Worm (Caenorhabditis elegans) whole organism, L4 larva: ENCODE data around the gene lnkn-1.

Experiments
- F10B5.3 ChIP-seq: sonication (generic microtip); optimal IDR thresholded peaks from 2 replicates; lab custom pipeline; 2016; ENCODE audit warnings: mild to moderate bottlenecking, missing genetic modification characterization, missing compliant biosample characterization
- F26F4.8 ChIP-seq: fragments of 200-800 bp; sonication (Bioruptor generic); conservative IDR thresholded peaks from 2 replicates; pipeline ENCODE4 v1.3.6; 2022; ENCODE audit warnings: missing genetic modification characterization, missing compliant biosample characterization
- T26A8.4 ChIP-seq: fragments of 200-800 bp; sonication (Bioruptor generic); IDR thresholded peaks from 2 replicates; pipeline ENCODE4 v1.3.6; 2022; ENCODE audit warnings: missing genetic modification characterization, missing compliant biosample characterization
- ZK337.2 ChIP-seq: fragments of 200-800 bp; sonication (Bioruptor generic); IDR thresholded peaks from 2 replicates; pipeline ENCODE4 v1.3.6; 2022; ENCODE audit warnings: missing genetic modification reagents, missing genetic modification characterization, missing compliant biosample characterization
- aha-1 ChIP-seq: fragments of 150-350 bp; peaks from one replicate; lab custom pipeline; 2014; ENCODE audit warnings: missing biosample characterization, missing genetic modification characterization
- arid-1 ChIP-seq: fragments of 200-800 bp; sonication (Bioruptor generic); conservative IDR thresholded peaks from 2 replicates; pipeline ENCODE4 v1.3.6; 2022; ENCODE audit warnings: missing genetic modification reagents, missing genetic modification characterization, missing compliant biosample characterization
- ces-1 ChIP-seq: fragments of 150-350 bp; sonication (generic microtip); optimal IDR thresholded peaks from 4 replicates; lab custom pipeline; 2014; ENCODE audit warnings: missing biosample characterization, missing genetic modification reagents, missing genetic modification characterization
- daf-8 ChIP-seq: fragments of 200-800 bp; sonication (Bioruptor generic); IDR thresholded peaks from 2 replicates; pipeline ENCODE4 v1.3.6; 2022; ENCODE audit warnings: missing genetic modification characterization, missing compliant biosample characterization
- dmd-6 ChIP-seq: fragments of 200-800 bp; sonication (Bioruptor generic); IDR thresholded peaks from 2 replicates; pipeline ENCODE4 v1.3.6; 2022; ENCODE audit warnings: missing genetic modification reagents, missing genetic modification characterization, missing compliant biosample characterization
- dmd-8 ChIP-seq: fragments of 200-800 bp; sonication (Bioruptor generic); IDR thresholded peaks from 2 replicates; pipeline ENCODE4 v1.3.6; 2022; ENCODE audit warnings: missing genetic modification characterization, missing compliant biosample characterization
- duxl-1 ChIP-seq: sonication (generic microtip); optimal IDR thresholded peaks from 2 replicates; lab custom pipeline; 2016; ENCODE audit warnings: mild to moderate bottlenecking, missing genetic modification characterization, moderate library complexity, missing compliant biosample characterization; ENCODE audit not compliant: poor library complexity
- egl-43 ChIP-seq: fragments of 200-800 bp; sonication (Bioruptor generic); IDR thresholded peaks from 2 replicates; pipeline ENCODE4 v1.3.6; 2022; ENCODE audit warnings: missing genetic modification reagents, missing genetic modification characterization, missing compliant biosample characterization
- fkh-10 ChIP-seq: fragments of 150-350 bp; optimal IDR thresholded peaks from 2 replicates; lab custom pipeline; 2014; ENCODE audit warnings: missing biosample characterization, missing genetic modification reagents, missing genetic modification characterization
- gei-8 ChIP-seq: fragments of 200-800 bp; sonication (Bioruptor generic); optimal IDR thresholded peaks from 2 replicates; lab custom pipeline; 2018; ENCODE audit warnings: mild to moderate bottlenecking, missing genetic modification characterization, missing compliant biosample characterization
- hif-1 ChIP-seq, 2 experiments: sonication (generic microtip); optimal IDR thresholded peaks; 2 replicates each; lab custom pipeline; 2016 to 2017; ENCODE audit warnings: missing compliant biosample characterization in 2 of 2, missing genetic modification characterization in 2 of 2, missing genetic modification reagents in 2 of 2, missing genotype in 2 of 2, mild to moderate bottlenecking in 1 of 2
- hlh-11 ChIP-seq: fragments of 200-800 bp; sonication (Bioruptor generic); optimal IDR thresholded peaks from 2 replicates; lab custom pipeline; 2018; ENCODE audit warnings: mild to moderate bottlenecking, missing genetic modification characterization, missing compliant biosample characterization
- hlh-30 ChIP-seq: sonication (generic microtip); optimal IDR thresholded peaks from 2 replicates; lab custom pipeline; 2017; ENCODE audit warnings: antibody characterized with exemption, mild to moderate bottlenecking, missing genetic modification characterization, missing compliant biosample characterization; ENCODE audit not compliant: insufficient read depth
- jun-1 ChIP-seq: fragments of 150-350 bp; optimal IDR thresholded peaks from 2 replicates; lab custom pipeline; 2014; ENCODE audit warnings: missing biosample characterization, missing genetic modification reagents, missing genetic modification characterization
- lim-7 ChIP-seq: fragments of 200-800 bp; sonication (Bioruptor generic); IDR thresholded peaks from 2 replicates; pipeline ENCODE4 v1.3.6; 2022; ENCODE audit warnings: missing genetic modification characterization, missing compliant biosample characterization
- lin-15B ChIP-seq: fragments of 150-350 bp; sonication (generic microtip); optimal IDR thresholded peaks from 3 replicates; lab custom pipeline; 2014; ENCODE audit warnings: missing biosample characterization, missing genetic modification characterization
- lin-29 ChIP-seq: fragments of 200-800 bp; sonication (Bioruptor generic); IDR thresholded peaks from 2 replicates; pipeline ENCODE4 v1.3.6; 2022; ENCODE audit warnings: missing genetic modification reagents, missing genetic modification characterization, missing compliant biosample characterization
- lsy-2 ChIP-seq, 2 experiments: fragments of 150-350 bp in 1 of 2; sonication (generic microtip) in 1 of 2; optimal IDR thresholded peaks; 2 replicates each; lab custom pipeline; 2014 to 2017; ENCODE audit warnings: missing biosample characterization in 2 of 2, missing genetic modification characterization in 2 of 2
- madf-9 ChIP-seq: fragments of 200-800 bp; sonication (Bioruptor generic); conservative IDR thresholded peaks from 2 replicates; pipeline ENCODE4 v1.3.6; 2022; ENCODE audit warnings: missing genetic modification reagents, missing genetic modification characterization, missing compliant biosample characterization
- mes-2 ChIP-seq: sonication (generic microtip); optimal IDR thresholded peaks from 2 replicates; lab custom pipeline; 2016; ENCODE audit warnings: missing genotype, mild to moderate bottlenecking, missing genetic modification characterization, missing compliant biosample characterization; ENCODE audit not compliant: poor library complexity, severe bottlenecking
- mxl-2 ChIP-seq: fragments of 200-800 bp; sonication (Bioruptor generic); conservative IDR thresholded peaks from 2 replicates; pipeline ENCODE4 v1.3.6; 2022; ENCODE audit warnings: missing genetic modification reagents, missing genetic modification characterization, missing compliant biosample characterization
- nhr-237 ChIP-seq: sonication (generic microtip); optimal IDR thresholded peaks from 2 replicates; lab custom pipeline; 2017; ENCODE audit warnings: missing biosample characterization, missing genetic modification characterization
- nhr-28 ChIP-seq: fragments of 150-350 bp; optimal IDR thresholded peaks from 2 replicates; lab custom pipeline; 2014; ENCODE audit warnings: missing biosample characterization, missing genetic modification characterization
- nhr-41 ChIP-seq: fragments of 200-800 bp; sonication (Bioruptor generic); IDR thresholded peaks from 2 replicates; pipeline ENCODE4 v1.3.6; 2022; ENCODE audit warnings: missing genetic modification reagents, missing genetic modification characterization, missing compliant biosample characterization
- nhr-48 ChIP-seq: sonication (generic microtip); optimal IDR thresholded peaks from 2 replicates; lab custom pipeline; 2016; ENCODE audit warnings: mild to moderate bottlenecking, missing genetic modification characterization, missing compliant biosample characterization
- php-3 ChIP-seq: fragments of 200-800 bp; sonication (Bioruptor generic); IDR thresholded peaks from 2 replicates; pipeline ENCODE4 v1.3.6; 2022; ENCODE audit warnings: missing genetic modification reagents, missing genetic modification characterization, missing compliant biosample characterization
- pqm-1 ChIP-seq: sonication (generic microtip); optimal IDR thresholded peaks from 2 replicates; lab custom pipeline; 2017; ENCODE audit warnings: missing biosample characterization, missing genetic modification characterization
- rbr-2 ChIP-seq: sonication (generic microtip); optimal IDR thresholded peaks from 2 replicates; lab custom pipeline; 2016; ENCODE audit warnings: missing genotype, missing genetic modification characterization, missing compliant biosample characterization
- saeg-2 ChIP-seq: fragments of 200-800 bp; sonication (Bioruptor generic); IDR thresholded peaks from 2 replicates; pipeline ENCODE4 v1.3.6; 2022; ENCODE audit warnings: missing genetic modification reagents, missing genetic modification characterization, missing compliant biosample characterization
- sdz-12 ChIP-seq: fragments of 200-800 bp; sonication (Bioruptor generic); optimal IDR thresholded peaks from 2 replicates; lab custom pipeline; 2018; ENCODE audit warnings: mild to moderate bottlenecking, missing genetic modification characterization, missing compliant biosample characterization
- set-16 ChIP-seq: fragments of 200-800 bp; sonication (Bioruptor generic); IDR thresholded peaks from 2 replicates; pipeline ENCODE4 v1.3.6; 2022; ENCODE audit warnings: missing genetic modification reagents, missing genetic modification characterization, missing compliant biosample characterization
- skn-1 ChIP-seq: fragments of 150-350 bp; optimal IDR thresholded peaks from 2 replicates; lab custom pipeline; 2014; ENCODE audit warnings: missing biosample characterization, missing genetic modification characterization
- snpc-4 ChIP-seq: fragments of 150-350 bp; optimal IDR thresholded peaks from 2 replicates; lab custom pipeline; 2014; ENCODE audit warnings: missing biosample characterization, missing genetic modification characterization
- spr-1 ChIP-seq: sonication (generic microtip); optimal IDR thresholded peaks from 2 replicates; lab custom pipeline; 2016; ENCODE audit warnings: mild to moderate bottlenecking, missing genetic modification characterization, missing compliant biosample characterization
- unc-130 ChIP-seq: sonication (generic microtip); optimal IDR thresholded peaks from 2 replicates; lab custom pipeline; 2016; ENCODE audit warnings: missing genetic modification reagents, missing genetic modification characterization, missing compliant biosample characterization
- unc-39 ChIP-seq: sonication (generic microtip); optimal IDR thresholded peaks from 2 replicates; lab custom pipeline; 2017; ENCODE audit warnings: missing biosample characterization, missing genetic modification characterization
- zag-1 ChIP-seq: fragments of 150-350 bp; optimal IDR thresholded peaks from 2 replicates; lab custom pipeline; 2014; ENCODE audit warnings: missing biosample characterization, missing genetic modification characterization
- zfp-3 ChIP-seq: fragments of 200-800 bp; sonication (Bioruptor generic); conservative IDR thresholded peaks from 2 replicates; pipeline ENCODE4 v1.3.6; 2022; ENCODE audit warnings: missing genetic modification reagents, missing genetic modification characterization, missing compliant biosample characterization
- zip-11 ChIP-seq: fragments of 200-800 bp; sonication (Bioruptor generic); IDR thresholded peaks from 2 replicates; pipeline ENCODE4 v1.3.6; 2022; ENCODE audit warnings: missing genetic modification characterization, missing compliant biosample characterization
- zip-2 ChIP-seq: fragments of 150-350 bp; optimal IDR thresholded peaks from 2 replicates; lab custom pipeline; 2014; ENCODE audit warnings: missing biosample characterization, missing genetic modification characterization
- ztf-11 ChIP-seq: fragments of 150-350 bp; optimal IDR thresholded peaks from 2 replicates; lab custom pipeline; 2014; ENCODE audit warnings: missing biosample characterization, missing genetic modification characterization

The lnkn-1 gene

ce11 chrIII:8873990-8874668 lies 15.9 kb upstream of the lnkn-1 start (continued):
- TF ChIP-seq lim-7 (no peak), arid-1 (GFP tag; lab: Robert Waterston, UW) (no peak), sdz-12 (GFP tag; lab: Kevin White, UChicago) (no peak), php-3 (GFP tag; lab: Robert Waterston, UW) (no peak), jun-1 (tag; lab: Kevin White, UChicago) (no peak), zag-1 (tag; lab: Kevin White, UChicago) (no peak), hif-1 (tag; optimal IDR thresholded peaks at IDR 0.05; lab: Kevin White, UChicago) (peak in 1 of 2 experiments; percentile 55), zip-2 (tag; lab: Kevin White, UChicago) (no peak), F10B5.3 (tag; lab: Kevin White, UChicago) (peak; percentile 21), snpc-4 (no peak)

ce11 chrIII:8877002-8877401 lies 13.0 kb upstream of the lnkn-1 start, which contains the start of gene K01F9.2:
Gene K01F9.2 (minus strand): TSS chrIII:8877128.
- no peak for TF ChIP-seq zfp-3 (GFP tag; lab: Robert Waterston, UW)
- TF ChIP-seq fkh-10 (GFP tag; lab: Kevin White, UChicago): peak; percentile 89
- TF ChIP-seq ces-1 (GFP tag; lab: Kevin White, UChicago): peak; percentile 85
- TF ChIP-seq lsy-2 (tag; optimal IDR thresholded peaks at IDR 0.05; lab: Kevin White, UChicago): no peak
- TF ChIP-seq aha-1 (tag; lab: Kevin White, UChicago): peak; percentile 87

ce11 chrIII:8878960-8879359 lies 11.1 kb upstream of the lnkn-1 start:
- TF ChIP-seq lsy-2 (tag; optimal IDR thresholded peaks at IDR 0.05; lab: Kevin White, UChicago) (no peak), ZK337.2 (GFP tag; lab: Robert Waterston, UW) (no peak), hlh-11 (tag; lab: Kevin White, UChicago) (peak; percentile 74), gei-8 (GFP tag; lab: Kevin White, UChicago) (no peak), dmd-6 (GFP tag; lab: Robert Waterston, UW) (peak; percentile 87), duxl-1 (tag; lab: Kevin White, UChicago) (no peak), hlh-30 (peak; percentile 29), mxl-2 (no peak), saeg-2 (no peak), zip-11 (GFP tag; lab: Robert Waterston, UW) (no peak), madf-9 (no peak), egl-43 (GFP tag; lab: Robert Waterston, UW) (no peak), hif-1 (tag; optimal IDR thresholded peaks at IDR 0.05; lab: Kevin White, UChicago) (peak in 1 of 2 experiments; percentile 47), mes-2 (no peak), ces-1 (GFP tag; lab: Kevin White, UChicago) (no peak), skn-1 (tag; lab: Kevin White, UChicago) (no peak), lin-29 (GFP tag; lab: Robert Waterston, UW) (no peak), nhr-48 (peak; percentile 39), lin-15B (tag; lab: Kevin White, UChicago) (no peak), rbr-2 (tag; lab: Kevin White, UChicago) (no peak), set-16 (GFP tag; lab: Robert Waterston, UW) (no peak), ztf-11 (tag; lab: Kevin White, UChicago) (no peak), unc-39 (tag; lab: Kevin White, UChicago) (no peak), pqm-1 (tag; lab: Kevin White, UChicago) (peak; percentile 78), php-3 (GFP tag; lab: Robert Waterston, UW) (peak; percentile 35; the same call in 1 of the 2 replicates), unc-130 (no peak), zag-1 (tag; lab: Kevin White, UChicago) (no peak), dmd-8 (no peak), F26F4.8 (GFP tag; lab: Robert Waterston, UW) (no peak), spr-1 (tag; lab: Kevin White, UChicago) (no peak), T26A8.4 (no peak), nhr-28 (tag; lab: Kevin White, UChicago) (peak; percentile 57), nhr-237 (tag; lab: Kevin White, UChicago) (no peak), jun-1 (tag; lab: Kevin White, UChicago) (no peak), daf-8 (GFP tag; lab: Robert Waterston, UW) (no peak), nhr-41 (GFP tag; lab: Robert Waterston, UW) (no peak), aha-1 (tag; lab: Kevin White, UChicago) (peak; percentile 26)
